Fruit fly (Drosophila melanogaster) Kc167 (cell line): ENCODE measurements around the gene CG5071.

ENCODE experiments used
- psq ChIP-seq: fragments of >200 bp; optimal IDR thresholded peaks from 2 replicates; lab custom pipeline; 2017; ENCODE audit warnings: missing external identifiers
- ttk ChIP-seq: sonication (Bioruptor generic); optimal IDR thresholded peaks from 2 replicates; lab custom pipeline; 2017; ENCODE audit warnings: missing external identifiers

dm6 chr3R:25628657-25629056 lies 10.4 kb downstream of the CG5071 start:
- TF ChIP-seq ttk (lab: Kevin White, UChicago) (no peak), psq (no peak)
